Worm (Caenorhabditis elegans): ENCODE results near the gene clec-124.

DNA sequence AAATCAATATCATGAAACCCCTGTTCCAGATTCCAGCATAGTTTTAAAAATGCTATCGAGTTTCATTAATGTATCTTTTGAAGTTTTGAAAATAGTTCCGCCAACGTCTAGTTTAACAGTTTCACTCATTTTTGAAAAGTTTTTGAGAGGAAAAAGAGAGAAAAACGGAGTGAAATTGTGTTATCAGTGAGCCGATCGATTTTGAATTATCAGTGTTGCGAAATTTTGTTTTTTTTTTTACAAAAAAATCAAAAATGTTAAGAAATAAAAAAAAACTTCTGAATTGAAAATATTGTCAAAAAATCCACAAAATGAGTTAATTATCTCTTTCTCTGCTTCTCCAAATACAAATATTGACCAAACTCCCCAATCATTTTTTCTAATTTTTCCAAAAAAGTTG is 26.8 kb upstream of the clec-124 start, which contains the start of gene ZC239.13:
- no peak for TF ChIP-seq zag-1 (tag; optimal IDR thresholded peaks at IDR 0.05)
- TF ChIP-seq lir-3 (tag; optimal IDR thresholded peaks at IDR 0.05), result no peak
- no peak for TF ChIP-seq ceh-20 (GFP tag; IDR thresholded peaks at IDR 0.05)
- no peak for TF ChIP-seq egl-27 (tag; optimal IDR thresholded peaks at IDR 0.05)
- no peak for TF ChIP-seq ctbp-1 (GFP tag; IDR thresholded peaks at IDR 0.05)
- TF ChIP-seq daf-19 (GFP tag; conservative IDR thresholded peaks at IDR 0.05), result no peak
- TF ChIP-seq fkh-10 (GFP tag; optimal IDR thresholded peaks at IDR 0.05), result no peak
- no peak for TF ChIP-seq daf-8 (GFP tag; IDR thresholded peaks at IDR 0.05)
- TF ChIP-seq snpc-4 (tag; optimal IDR thresholded peaks at IDR 0.05), result no peak
- TF ChIP-seq nhr-11 (tag; optimal IDR thresholded peaks at IDR 0.05), result no peak
- TF ChIP-seq lin-13 (GFP tag; optimal IDR thresholded peaks at IDR 0.05), result no peak

All from whole organism, L4 larva.